Worm (Caenorhabditis elegans) whole organism, L4 larva: ENCODE data around the gene puf-11.

Source experiments
- D1046.2 ChIP-seq: fragments of 200-800 bp; sonication (Bioruptor generic); IDR thresholded peaks from 2 replicates; pipeline ENCODE4 v1.3.6; 2022; ENCODE audit warnings: missing genetic modification characterization, missing compliant biosample characterization
- F49E8.2 ChIP-seq: sonication (generic microtip); optimal IDR thresholded peaks from 2 replicates; lab custom pipeline; 2016; ENCODE audit warnings: missing compliant biosample characterization, mild to moderate bottlenecking, missing genetic modification characterization, borderline replicate concordance
- T20F7.1 ChIP-seq: fragments of 200-800 bp; sonication (Bioruptor generic); optimal IDR thresholded peaks from 2 replicates; lab custom pipeline; 2018; ENCODE audit warnings: mild to moderate bottlenecking, missing genetic modification characterization, missing compliant biosample characterization
- Y48G9A.11 ChIP-seq: fragments of 200-800 bp; sonication (Bioruptor generic); IDR thresholded peaks from 2 replicates; pipeline ENCODE4 v1.3.6; 2022; ENCODE audit warnings: missing genetic modification reagents, missing genetic modification characterization, missing compliant biosample characterization
- ZK337.2 ChIP-seq: fragments of 200-800 bp; sonication (Bioruptor generic); IDR thresholded peaks from 2 replicates; pipeline ENCODE4 v1.3.6; 2022; ENCODE audit warnings: missing genetic modification reagents, missing genetic modification characterization, missing compliant biosample characterization
- aha-1 ChIP-seq: fragments of 150-350 bp; peaks from one replicate; lab custom pipeline; 2014; ENCODE audit warnings: missing biosample characterization, missing genetic modification characterization
- ceh-44 ChIP-seq: fragments of 200-800 bp; sonication (Bioruptor generic); IDR thresholded peaks from 2 replicates; pipeline ENCODE4 v1.3.6; 2022; ENCODE audit warnings: missing genetic modification reagents, missing genetic modification characterization, missing compliant biosample characterization
- ctbp-1 ChIP-seq: fragments of 200-800 bp; sonication (Bioruptor generic); IDR thresholded peaks from 2 replicates; pipeline ENCODE4 v1.3.6; 2022; ENCODE audit warnings: missing genetic modification reagents, missing genetic modification characterization, missing compliant biosample characterization
- daf-12 ChIP-seq: fragments of 150-350 bp; optimal IDR thresholded peaks from 2 replicates; lab custom pipeline; 2014; ENCODE audit warnings: missing biosample characterization, missing genetic modification reagents, missing genetic modification characterization
- daf-16 ChIP-seq, 3 experiments: sonication (generic microtip); optimal IDR thresholded peaks; 2 replicates each; lab custom pipeline; 2016 to 2017; ENCODE audit warnings: missing genetic modification characterization in 3 of 3, missing genetic modification reagents in 3 of 3, mild to moderate bottlenecking in 2 of 3, missing compliant biosample characterization in 2 of 3, missing biosample characterization in 1 of 3, moderate library complexity in 1 of 3
- dmd-6 ChIP-seq: fragments of 200-800 bp; sonication (Bioruptor generic); IDR thresholded peaks from 2 replicates; pipeline ENCODE4 v1.3.6; 2022; ENCODE audit warnings: missing genetic modification reagents, missing genetic modification characterization, missing compliant biosample characterization
- dmd-8 ChIP-seq: fragments of 200-800 bp; sonication (Bioruptor generic); IDR thresholded peaks from 2 replicates; pipeline ENCODE4 v1.3.6; 2022; ENCODE audit warnings: missing genetic modification characterization, missing compliant biosample characterization
- dve-1 ChIP-seq: sonication (generic microtip); optimal IDR thresholded peaks from 2 replicates; lab custom pipeline; 2017; ENCODE audit warnings: antibody characterized with exemption, mild to moderate bottlenecking, missing genetic modification characterization, missing compliant biosample characterization; ENCODE audit not compliant: insufficient read depth
- egl-43 ChIP-seq: fragments of 200-800 bp; sonication (Bioruptor generic); IDR thresholded peaks from 2 replicates; pipeline ENCODE4 v1.3.6; 2022; ENCODE audit warnings: missing genetic modification reagents, missing genetic modification characterization, missing compliant biosample characterization
- hmg-1.1 ChIP-seq: fragments of 200-800 bp; sonication (Bioruptor generic); IDR thresholded peaks from 2 replicates; pipeline ENCODE4 v1.3.6; 2022; ENCODE audit warnings: missing genetic modification reagents, missing genetic modification characterization, missing compliant biosample characterization
- lin-15B ChIP-seq: fragments of 150-350 bp; sonication (generic microtip); optimal IDR thresholded peaks from 3 replicates; lab custom pipeline; 2014; ENCODE audit warnings: missing biosample characterization, missing genetic modification characterization
- lin-38 ChIP-seq: fragments of 200-800 bp; sonication (Bioruptor generic); IDR thresholded peaks from 2 replicates; pipeline ENCODE4 v1.3.6; 2022; ENCODE audit warnings: missing genetic modification reagents, missing genetic modification characterization, missing compliant biosample characterization
- lsy-2 ChIP-seq, 2 experiments: fragments of 150-350 bp in 1 of 2; sonication (generic microtip) in 1 of 2; optimal IDR thresholded peaks; 2 replicates each; lab custom pipeline; 2014 to 2017; ENCODE audit warnings: missing biosample characterization in 2 of 2, missing genetic modification characterization in 2 of 2
- mdt-29 ChIP-seq: fragments of 200-800 bp; sonication (Bioruptor generic); IDR thresholded peaks from 2 replicates; pipeline ENCODE4 v1.3.6; 2022; ENCODE audit warnings: missing genetic modification reagents, missing genetic modification characterization, missing compliant biosample characterization
- mep-1 ChIP-seq: fragments of 150-350 bp; sonication (generic microtip); optimal IDR thresholded peaks from 3 replicates; lab custom pipeline; 2014; ENCODE audit warnings: missing biosample characterization, missing genetic modification characterization
- mes-2 ChIP-seq: sonication (generic microtip); optimal IDR thresholded peaks from 2 replicates; lab custom pipeline; 2016; ENCODE audit warnings: missing genotype, mild to moderate bottlenecking, missing genetic modification characterization, missing compliant biosample characterization; ENCODE audit not compliant: poor library complexity, severe bottlenecking
- nhr-102 ChIP-seq: sonication (generic microtip); optimal IDR thresholded peaks from 2 replicates; lab custom pipeline; 2016; ENCODE audit warnings: mild to moderate bottlenecking, missing genetic modification characterization, moderate library complexity, missing compliant biosample characterization
- nhr-25 ChIP-seq: sonication (generic microtip); optimal IDR thresholded peaks from 2 replicates; lab custom pipeline; 2017; ENCODE audit warnings: missing genetic modification characterization, mild to moderate bottlenecking, missing compliant biosample characterization, antibody characterized with exemption, moderate library complexity, borderline replicate concordance; ENCODE audit not compliant: insufficient read depth
- nhr-28 ChIP-seq: fragments of 150-350 bp; optimal IDR thresholded peaks from 2 replicates; lab custom pipeline; 2014; ENCODE audit warnings: missing biosample characterization, missing genetic modification characterization
- nhr-48 ChIP-seq: sonication (generic microtip); optimal IDR thresholded peaks from 2 replicates; lab custom pipeline; 2016; ENCODE audit warnings: mild to moderate bottlenecking, missing genetic modification characterization, missing compliant biosample characterization
- nhr-6 ChIP-seq: fragments of 150-350 bp; optimal IDR thresholded peaks from 2 replicates; lab custom pipeline; 2014; ENCODE audit warnings: missing biosample characterization, missing genetic modification characterization
- pha-4 ChIP-seq, 2 experiments: fragments of 150-350 bp in 1 of 2; fragments of 200-800 bp in 1 of 2; sonication (Bioruptor generic) in 1 of 2; IDR thresholded peaks in 1 of 2; optimal IDR thresholded peaks in 1 of 2; 2 replicates each; pipeline versions ENCODE4 v1.3.6 to Lab custom; 2014 to 2022; ENCODE audit warnings: missing genetic modification characterization in 2 of 2, missing genetic modification reagents in 2 of 2, missing biosample characterization in 1 of 2, missing compliant biosample characterization in 1 of 2
- pqm-1 ChIP-seq: sonication (generic microtip); optimal IDR thresholded peaks from 2 replicates; lab custom pipeline; 2017; ENCODE audit warnings: missing biosample characterization, missing genetic modification characterization
- rbr-2 ChIP-seq: sonication (generic microtip); optimal IDR thresholded peaks from 2 replicates; lab custom pipeline; 2016; ENCODE audit warnings: missing genotype, missing genetic modification characterization, missing compliant biosample characterization
- set-16 ChIP-seq: fragments of 200-800 bp; sonication (Bioruptor generic); IDR thresholded peaks from 2 replicates; pipeline ENCODE4 v1.3.6; 2022; ENCODE audit warnings: missing genetic modification reagents, missing genetic modification characterization, missing compliant biosample characterization
- snpc-1.2 ChIP-seq: fragments of 200-800 bp; sonication (Bioruptor generic); IDR thresholded peaks from 2 replicates; pipeline ENCODE4 v1.3.6; 2022; ENCODE audit warnings: missing genetic modification reagents, missing genetic modification characterization, missing compliant biosample characterization
- spr-3 ChIP-seq: fragments of 200-800 bp; sonication (Bioruptor generic); optimal IDR thresholded peaks from 2 replicates; lab custom pipeline; 2018; ENCODE audit warnings: mild to moderate bottlenecking, missing genetic modification characterization, missing compliant biosample characterization
- tra-1 ChIP-seq: fragments of 200-800 bp; sonication (Bioruptor generic); IDR thresholded peaks from 2 replicates; pipeline ENCODE4 v1.3.6; 2022; ENCODE audit warnings: missing genetic modification reagents, missing genetic modification characterization, missing compliant biosample characterization
- unc-130 ChIP-seq: sonication (generic microtip); optimal IDR thresholded peaks from 2 replicates; lab custom pipeline; 2016; ENCODE audit warnings: missing genetic modification reagents, missing genetic modification characterization, missing compliant biosample characterization
- unc-62 ChIP-seq, 3 experiments: fragments of 150-350 bp in 1 of 3; sonication (generic microtip); optimal IDR thresholded peaks in 2 of 3; peaks in 1 of 3; 1 replicate in 1 of 3; 2 replicates in 2 of 3; lab custom pipeline; 2014 to 2017; ENCODE audit warnings: missing biosample characterization in 3 of 3, missing genetic modification characterization in 3 of 3, missing genetic modification reagents in 3 of 3, missing genotype in 1 of 3
- vab-7 ChIP-seq: fragments of 200-800 bp; sonication (Bioruptor generic); IDR thresholded peaks from 2 replicates; pipeline ENCODE4 v1.3.6; 2022; ENCODE audit warnings: missing genetic modification reagents, missing genetic modification characterization, missing compliant biosample characterization
- zfp-3 ChIP-seq: fragments of 200-800 bp; sonication (Bioruptor generic); conservative IDR thresholded peaks from 2 replicates; pipeline ENCODE4 v1.3.6; 2022; ENCODE audit warnings: missing genetic modification reagents, missing genetic modification characterization, missing compliant biosample characterization
- zip-2 ChIP-seq: fragments of 150-350 bp; optimal IDR thresholded peaks from 2 replicates; lab custom pipeline; 2014; ENCODE audit warnings: missing biosample characterization, missing genetic modification characterization
- ztf-11 ChIP-seq: fragments of 150-350 bp; optimal IDR thresholded peaks from 2 replicates; lab custom pipeline; 2014; ENCODE audit warnings: missing biosample characterization, missing genetic modification characterization
- ztf-7 ChIP-seq: fragments of 150-350 bp; optimal IDR thresholded peaks from 2 replicates; lab custom pipeline; 2014; ENCODE audit warnings: missing biosample characterization, missing genetic modification characterization

puf-11 gene

DNA sequence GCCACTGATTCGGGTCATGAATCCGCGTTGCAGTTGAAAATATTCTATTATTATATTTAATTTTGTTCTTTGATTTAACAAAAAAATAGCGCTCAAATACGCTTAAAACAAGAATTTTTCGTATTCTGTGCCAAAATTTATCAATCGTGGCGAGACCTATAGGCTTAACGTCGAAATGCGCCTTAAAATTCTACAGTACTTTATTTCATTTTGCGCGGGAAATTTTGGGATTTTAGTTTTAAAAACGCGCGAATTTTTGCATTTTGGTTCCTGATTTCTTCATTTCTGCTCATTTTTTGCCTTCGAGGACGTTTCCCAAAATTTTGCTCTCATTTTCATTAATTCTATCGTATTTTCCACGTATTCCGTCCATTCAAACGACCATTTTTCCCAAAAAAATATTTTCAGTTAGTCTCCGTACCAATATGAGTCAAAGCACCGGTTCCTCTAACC, at the start of gene puf-11:
puf-11 (plus strand) TSS at position 403 of the 453 bp plus-strand sequence.
- TF ChIP-seq snpc-1.2 (GFP tag; lab: Robert Waterston, UW) = peak; percentile 91
- no peak for TF ChIP-seq mdt-29
- peak; percentile 67 for TF ChIP-seq lin-38 (GFP tag; lab: Robert Waterston, UW)
- peak; percentile 78 for TF ChIP-seq F49E8.2 (tag; lab: Kevin White, UChicago)
- peak; percentile 87 for TF ChIP-seq Y48G9A.11 (GFP tag; lab: Robert Waterston, UW)
- TF ChIP-seq unc-130 (GFP tag; lab: Kevin White, UChicago) = peak; percentile 80

DNA sequence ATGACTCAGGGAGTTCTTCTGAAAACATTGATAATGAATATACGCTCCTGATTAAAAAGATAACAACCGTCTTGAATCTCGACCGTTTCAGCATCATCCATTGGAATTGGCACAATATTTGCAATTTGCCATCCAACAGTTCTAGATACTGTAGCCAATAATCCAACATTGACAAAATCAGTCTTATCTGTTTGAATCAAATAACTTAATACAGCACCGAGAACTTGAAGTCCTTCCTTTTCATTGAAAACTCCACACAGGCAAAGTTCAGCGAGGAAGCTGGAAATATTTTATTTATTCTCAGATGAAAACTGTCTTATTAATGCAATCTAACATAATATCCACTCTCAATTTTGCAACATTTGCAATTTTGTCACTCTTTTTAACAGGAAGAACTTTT, 49.1 kb upstream of the puf-11 start:
- peak; percentile 90 for TF ChIP-seq aha-1
- no peak for TF ChIP-seq mes-2

DNA sequence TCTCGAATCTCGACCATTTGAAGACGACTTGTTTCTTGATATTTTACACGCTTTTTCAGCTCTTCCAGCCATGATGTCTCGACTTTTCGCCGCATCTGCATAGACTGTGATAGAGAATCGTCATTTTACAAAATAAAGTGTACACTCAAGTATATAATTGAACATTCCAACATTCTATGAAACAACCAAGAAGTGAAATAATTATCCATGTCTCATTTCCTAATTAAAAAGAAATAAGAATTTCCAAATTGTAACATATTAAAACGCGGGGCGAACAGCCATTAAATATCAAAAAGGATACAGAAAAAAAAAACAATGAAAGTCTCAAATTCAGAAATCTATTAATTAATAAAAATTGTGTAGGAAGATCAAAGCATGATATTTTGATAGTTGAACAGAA, 48.4 kb upstream of the puf-11 start, which contains the start of gene smg-3:
smg-3 (minus strand) TSS at position 101 of the 400 bp plus-strand sequence.
- TF ChIP-seq D1046.2 (GFP tag; lab: Robert Waterston, UW) = no peak
- TF ChIP-seq, all 104 proteins: peak for 0

DNA sequence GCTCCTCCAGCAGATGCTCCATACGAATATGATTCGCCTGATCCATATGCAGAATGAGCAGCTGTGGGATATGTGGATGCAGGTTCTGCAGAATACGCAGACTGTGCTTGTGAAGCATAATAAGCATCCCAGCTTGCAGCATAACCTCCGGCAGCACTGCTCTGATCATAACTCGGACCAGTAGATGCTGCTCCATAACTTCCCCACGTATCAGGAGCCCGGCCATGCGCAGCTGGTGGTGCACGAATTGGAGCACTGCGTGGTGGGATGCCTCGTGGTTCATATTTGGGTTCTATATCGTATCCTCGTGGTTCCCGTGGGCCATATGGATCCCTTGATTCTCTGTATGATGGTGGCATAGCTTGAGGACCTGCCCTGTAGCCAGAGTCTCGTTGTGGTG, 47.7 kb upstream of the puf-11 start:
- TF ChIP-seq vab-7 (GFP tag; lab: Robert Waterston, UW) = 0 out of 2 replicates have a peak, but pooled peaks have one; percentile 5
- no peak for TF ChIP-seq mes-2
- no peak for TF ChIP-seq ztf-11 (tag; lab: Kevin White, UChicago)
- TF ChIP-seq set-16 = peak; percentile 52
- no peak for TF ChIP-seq tra-1 (GFP tag; lab: Robert Waterston, UW)
- TF ChIP-seq dmd-8 (GFP tag; lab: Robert Waterston, UW) = 0 out of 2 replicates have a peak, but pooled peaks have one; percentile 37
- TF ChIP-seq, all 104 proteins: peak for 3

DNA sequence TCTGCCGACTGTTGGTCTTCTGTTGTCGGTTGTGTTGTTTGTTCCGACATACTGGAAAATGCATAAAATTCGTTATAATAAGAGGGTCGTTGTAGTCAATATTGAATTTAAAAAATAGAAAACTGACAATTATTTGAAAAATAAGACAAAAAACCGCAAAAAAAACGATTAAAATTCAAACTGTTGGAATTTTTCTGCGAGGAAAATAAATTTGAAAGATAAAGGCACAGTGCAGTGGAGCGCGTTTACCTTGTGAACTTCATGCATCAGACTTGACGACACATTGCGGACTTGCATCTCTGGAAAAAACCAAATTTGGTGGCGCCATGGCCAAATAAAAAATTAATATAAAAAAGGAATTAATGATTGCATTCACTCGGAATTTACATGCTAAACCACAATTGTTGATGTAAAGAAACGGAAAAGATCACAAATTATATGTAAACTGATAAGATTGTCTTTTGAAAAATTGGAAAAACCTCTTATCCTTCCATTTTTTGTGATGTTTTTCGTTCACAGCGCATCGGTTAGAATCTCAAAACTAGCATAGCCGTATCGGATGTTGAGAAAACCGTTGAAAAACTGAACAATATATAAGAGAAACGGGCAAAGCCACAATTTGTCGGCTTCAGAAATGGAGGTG, 44.8 kb upstream of the puf-11 start, which contains the start of the genes hrpf-2 and bli-6:
hrpf-2 (minus strand) TSS at position 51 of the 643 bp plus-strand sequence.
bli-6 (plus strand) TSS at position 593 of the 643 bp plus-strand sequence.
- peak; percentile 95 for TF ChIP-seq lin-38 (GFP tag; lab: Robert Waterston, UW)
- TF ChIP-seq pqm-1 (tag; lab: Kevin White, UChicago) = no peak
- no peak; the same call in 1 of the 2 replicates for TF ChIP-seq dmd-6
- peak; percentile 40; the same call in 1 of the 2 replicates for TF ChIP-seq hmg-1.1
- no peak for TF ChIP-seq spr-3 (GFP tag; lab: Kevin White, UChicago)
- TF ChIP-seq dve-1 = no peak
- peak; percentile 17 for TF ChIP-seq nhr-102 (tag; lab: Kevin White, UChicago)
- TF ChIP-seq lin-15B (tag; lab: Kevin White, UChicago) = peak; percentile 17
- no peak for TF ChIP-seq ztf-7 (tag; lab: Kevin White, UChicago)
- TF ChIP-seq daf-16 (GFP tag; optimal IDR thresholded peaks at IDR 0.05; lab: Kevin White, UChicago) = no peak
- TF ChIP-seq daf-16 (tag; optimal IDR thresholded peaks at IDR 0.05; lab: Kevin White, UChicago) = peak; percentile 37
- TF ChIP-seq nhr-28 (tag; lab: Kevin White, UChicago) = peak; percentile 57
- no peak for TF ChIP-seq T20F7.1 (GFP tag; lab: Kevin White, UChicago)
- TF ChIP-seq unc-62 (GFP tag; optimal IDR thresholded peaks at IDR 0.05 in 1 of 2; lab: Kevin White, UChicago) = no peak
- TF ChIP-seq unc-62 (tag; optimal IDR thresholded peaks at IDR 0.05; lab: Kevin White, UChicago) = no peak
- no peak for TF ChIP-seq egl-43 (GFP tag; lab: Robert Waterston, UW)
- TF ChIP-seq ZK337.2 (GFP tag; lab: Robert Waterston, UW) = no peak
- TF ChIP-seq snpc-1.2 (GFP tag; lab: Robert Waterston, UW) = peak; percentile 75
- no peak for TF ChIP-seq pha-4 (GFP tag; IDR thresholded peaks at IDR 0.05; lab: Robert Waterston, UW)
- TF ChIP-seq pha-4 (tag; optimal IDR thresholded peaks at IDR 0.05; lab: Kevin White, UChicago) = peak; percentile 44
- no peak for TF ChIP-seq zfp-3 (GFP tag; lab: Robert Waterston, UW)
- TF ChIP-seq zip-2 (tag; lab: Kevin White, UChicago) = no peak
- no peak for TF ChIP-seq ceh-44 (GFP tag; lab: Robert Waterston, UW)
- no peak for TF ChIP-seq ctbp-1 (GFP tag; lab: Robert Waterston, UW)
- TF ChIP-seq mep-1 (tag; lab: Kevin White, UChicago) = peak; percentile 62
- TF ChIP-seq rbr-2 (tag; lab: Kevin White, UChicago) = peak; percentile 70
- peak; percentile 31 for TF ChIP-seq nhr-48 (tag; lab: Kevin White, UChicago)
- TF ChIP-seq daf-12 = no peak
- TF ChIP-seq nhr-6 (tag; lab: Kevin White, UChicago) = peak; percentile 60
- peak; percentile 24 for TF ChIP-seq nhr-25 (tag; lab: Kevin White, UChicago)
- TF ChIP-seq lsy-2 (tag; optimal IDR thresholded peaks at IDR 0.05; lab: Kevin White, UChicago) = peak in 1 of 2 experiments; percentile 88
